Worm (Caenorhabditis elegans): ENCODE measurements around the gene pqn-13.
A peak's percentile ranks its signal among the peaks of the same experiment; 100 is the strongest.

pqn-13 gene

ce11 chrV:5676011-5676410 is at the start of gene pqn-13:
pqn-13 (minus strand) TSS chrV:5676111.
- TF ChIP-seq ceh-62 (tag; optimal IDR thresholded peaks at IDR 0.05) (no peak), D1046.2 (GFP tag; IDR thresholded peaks at IDR 0.05) (no peak), nhr-28 (tag; optimal IDR thresholded peaks at IDR 0.05) (no peak)

DNA sequence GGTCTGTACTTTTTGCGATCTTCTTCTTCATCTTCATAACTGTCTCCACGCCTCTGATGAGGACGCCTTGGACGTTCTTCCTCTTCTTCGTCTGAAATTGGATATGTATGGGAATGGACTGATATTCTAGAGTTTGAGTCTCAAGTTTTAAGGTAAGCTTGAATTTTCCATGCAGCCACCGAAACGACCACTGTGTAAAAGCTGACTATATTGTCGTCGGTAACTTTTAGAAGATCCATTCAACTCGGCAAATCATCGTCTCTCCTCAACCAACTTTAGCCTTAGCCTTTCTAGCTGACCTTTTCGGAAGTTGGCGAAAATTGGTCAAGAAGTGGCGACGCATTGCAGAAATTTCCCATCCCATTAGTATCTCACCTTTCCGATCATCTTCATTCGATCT is 48.5 kb upstream of the pqn-13 start:
- TF ChIP-seq madf-9 (GFP tag; conservative IDR thresholded peaks at IDR 0.05) (no peak), aha-1 (tag) (no peak), unc-62 (GFP tag; optimal IDR thresholded peaks at IDR 0.05 in 1 of 2) (peak in 1 of 2 experiments; percentile 90), unc-62 (tag; optimal IDR thresholded peaks at IDR 0.05) (no peak)

ce11 chrV:5722093-5722492 is 46.2 kb upstream of the pqn-13 start:
- TF ChIP-seq dve-1 (tag; optimal IDR thresholded peaks at IDR 0.05; ENCODE audit: insufficient read depth) (no peak), nhr-111 (GFP tag; optimal IDR thresholded peaks at IDR 0.05) (no peak), nhr-10 (tag; optimal IDR thresholded peaks at IDR 0.05) (no peak), zip-11 (GFP tag; IDR thresholded peaks at IDR 0.05) (no peak), hlh-11 (tag; optimal IDR thresholded peaks at IDR 0.05) (no peak), R02D3.7 (tag; optimal IDR thresholded peaks at IDR 0.05) (no peak), arid-1 (GFP tag; conservative IDR thresholded peaks at IDR 0.05) (no peak)

- TF ChIP-seq Y48G9A.11 (GFP tag; IDR thresholded peaks at IDR 0.05) (peak; percentile 97), F10B5.3 (tag; optimal IDR thresholded peaks at IDR 0.05) (no peak), daf-19 (GFP tag; conservative IDR thresholded peaks at IDR 0.05) (no peak), F49E8.2 (tag; optimal IDR thresholded peaks at IDR 0.05; ENCODE audit: borderline replicate concordance) (peak; percentile 95), mdl-1 (tag; optimal IDR thresholded peaks at IDR 0.05) (no peak), lin-1 (GFP tag; IDR thresholded peaks at IDR 0.05) (no peak), cey-2 (tag; optimal IDR thresholded peaks at IDR 0.05; ENCODE audit: borderline replicate concordance, insufficient read depth) (no peak), zfp-3 (GFP tag; conservative IDR thresholded peaks at IDR 0.05) (no peak), lsy-2 (tag; optimal IDR thresholded peaks at IDR 0.05) (no peak), unc-62 (GFP tag; optimal IDR thresholded peaks at IDR 0.05 in 1 of 2) (peak in 1 of 2 experiments; percentile 34), unc-62 (tag; optimal IDR thresholded peaks at IDR 0.05) (no peak), lin-29 (GFP tag; IDR thresholded peaks at IDR 0.05) (no peak), ztf-7 (tag; optimal IDR thresholded peaks at IDR 0.05) (no peak), zfp-2 (tag; optimal IDR thresholded peaks at IDR 0.05) (no peak), spr-1 (tag; optimal IDR thresholded peaks at IDR 0.05) (no peak), madf-5 (GFP tag; IDR thresholded peaks at IDR 0.05) (no peak), nhr-10 (tag; optimal IDR thresholded peaks at IDR 0.05) (no peak), Y5F2A.4 (GFP tag; optimal IDR thresholded peaks at IDR 0.05) (no peak), unc-130 (GFP tag; optimal IDR thresholded peaks at IDR 0.05) (peak; percentile 97), mxl-3 (GFP tag; optimal IDR thresholded peaks at IDR 0.05) (no peak), lin-15B (tag; optimal IDR thresholded peaks at IDR 0.05) (no peak), nhr-6 (tag; optimal IDR thresholded peaks at IDR 0.05) (no peak), attf-4 (tag; optimal IDR thresholded peaks at IDR 0.05) (no peak), nhr-28 (tag; optimal IDR thresholded peaks at IDR 0.05) (no peak), tag-97 (GFP tag; IDR thresholded peaks at IDR 0.05) (no peak), sdz-12 (GFP tag; optimal IDR thresholded peaks at IDR 0.05) (no peak), egl-27 (tag; optimal IDR thresholded peaks at IDR 0.05) (no peak), daf-12 (tag; optimal IDR thresholded peaks at IDR 0.05) (no peak), ztf-11 (tag; optimal IDR thresholded peaks at IDR 0.05) (no peak), mes-2 (tag; optimal IDR thresholded peaks at IDR 0.05; ENCODE audit: poor library complexity, severe bottlenecking) (no peak), snpc-1.2 (GFP tag; IDR thresholded peaks at IDR 0.05) (peak; percentile 76), lin-38 (GFP tag; IDR thresholded peaks at IDR 0.05) (peak; percentile 80), mep-1 (tag; optimal IDR thresholded peaks at IDR 0.05) (no peak), ceh-62 (tag; optimal IDR thresholded peaks at IDR 0.05) (no peak), ceh-44 (GFP tag; IDR thresholded peaks at IDR 0.05) (0 out of 2 replicates have a peak, but pooled peaks have one; percentile 12), lin-13 (GFP tag; optimal IDR thresholded peaks at IDR 0.05) (no peak)
Observed at ce11 chrV:5717237-5717935, 41.5 kb upstream of the pqn-13 start, which contains the start of gene rga-3. rga-3 (plus strand) TSS chrV:5717885.
